Worm (Caenorhabditis elegans): Measurements from ENCODE around the gene gpd-1.

gpd-1 gene

ce11 chrII:10360487-10360886, 33.4 kb upstream of the gpd-1 start, which contains the start of gene C07E3.4:
Gene C07E3.4, plus strand, starts transcription at chrII:10360787.
- TF ChIP-seq unc-39 (tag; optimal IDR thresholded peaks at IDR 0.05) (no peak), F13H6.1 (tag; optimal IDR thresholded peaks at IDR 0.05) (no peak), mbf-1 (tag; optimal IDR thresholded peaks at IDR 0.05) (no peak), fos-1 (tag; optimal IDR thresholded peaks at IDR 0.05) (no peak), skn-1 (tag; optimal IDR thresholded peaks at IDR 0.05) (no peak), ztf-11 (tag; optimal IDR thresholded peaks at IDR 0.05) (no peak), ceh-16 (tag; optimal IDR thresholded peaks at IDR 0.05) (no peak), nhr-23 (tag; optimal IDR thresholded peaks at IDR 0.05) (no peak), unc-62 (GFP tag; optimal IDR thresholded peaks at IDR 0.05) (no peak), C34F6.9 (tag; optimal IDR thresholded peaks at IDR 0.05) (no peak), aly-2 (tag; optimal IDR thresholded peaks at IDR 0.05) (no peak), lsy-2 (tag; optimal IDR thresholded peaks at IDR 0.05) (no peak), lin-11 (tag; optimal IDR thresholded peaks at IDR 0.05) (no peak), sma-3 (GFP tag; optimal IDR thresholded peaks at IDR 0.05) (no peak), ztf-4 (tag; optimal IDR thresholded peaks at IDR 0.05) (no peak), crh-2 (tag; optimal IDR thresholded peaks at IDR 0.05) (no peak), ztf-1 (GFP tag; conservative IDR thresholded peaks at IDR 0.05) (no peak), nhr-237 (tag; optimal IDR thresholded peaks at IDR 0.05) (no peak), nhr-10 (tag; optimal IDR thresholded peaks at IDR 0.05) (no peak), lin-39 (tag; optimal IDR thresholded peaks at IDR 0.05) (no peak)

ce11 chrII:10367202-10367601, 26.7 kb upstream of the gpd-1 start, which contains the start of gene ceh-57:
Gene ceh-57, minus strand, starts transcription at chrII:10367296.
- no peak for TF ChIP-seq sma-3 (GFP tag; optimal IDR thresholded peaks at IDR 0.05)
- no peak for TF ChIP-seq mbf-1 (tag; optimal IDR thresholded peaks at IDR 0.05)
- no peak for TF ChIP-seq unc-62 (GFP tag; optimal IDR thresholded peaks at IDR 0.05)
- no peak for TF ChIP-seq dmd-4 (tag; optimal IDR thresholded peaks at IDR 0.05)

ce11 chrII:10369547-10370028, 24.3 kb upstream of the gpd-1 start, which contains the start of gene ceh-58:
Gene ceh-58, minus strand, starts transcription at chrII:10369597.
- TF ChIP-seq ceh-16 (tag; optimal IDR thresholded peaks at IDR 0.05) (no peak), lsy-2 (tag; optimal IDR thresholded peaks at IDR 0.05) (peak in 1 of 2 experiments; percentile 0)

ce11 chrII:10370826-10371225, 23.1 kb upstream of the gpd-1 start:
- TF ChIP-seq mbf-1 (tag; optimal IDR thresholded peaks at IDR 0.05) (no peak), ztf-4 (tag; optimal IDR thresholded peaks at IDR 0.05) (no peak), lin-13 (GFP tag; optimal IDR thresholded peaks at IDR 0.05) (no peak), ama-1 (optimal IDR thresholded peaks at IDR 0.05) (no peak), egl-27 (tag; optimal IDR thresholded peaks at IDR 0.05) (no peak), R02D3.7 (tag; optimal IDR thresholded peaks at IDR 0.05) (no peak), lin-11 (tag; optimal IDR thresholded peaks at IDR 0.05) (no peak), lsy-2 (tag; optimal IDR thresholded peaks at IDR 0.05) (peak in 1 of 2 experiments; percentile 31), aly-2 (tag; optimal IDR thresholded peaks at IDR 0.05) (no peak), ceh-82 (tag; optimal IDR thresholded peaks at IDR 0.05) (no peak), skn-1 (tag; optimal IDR thresholded peaks at IDR 0.05) (no peak), nhr-12 (tag; optimal IDR thresholded peaks at IDR 0.05) (no peak), nhr-25 (tag; optimal IDR thresholded peaks at IDR 0.05) (no peak), elt-3 (tag; optimal IDR thresholded peaks at IDR 0.05) (no peak), F13H6.1 (tag; optimal IDR thresholded peaks at IDR 0.05) (no peak), C34F6.9 (tag; optimal IDR thresholded peaks at IDR 0.05) (peak; percentile 41), sma-9 (GFP tag; optimal IDR thresholded peaks at IDR 0.05) (no peak), sma-9 (tag; optimal IDR thresholded peaks at IDR 0.05) (no peak), unc-55 (GFP tag; optimal IDR thresholded peaks at IDR 0.05) (peak; percentile 43), nhr-77 (tag; optimal IDR thresholded peaks at IDR 0.05) (no peak), lin-39 (tag; optimal IDR thresholded peaks at IDR 0.05) (no peak), nhr-129 (tag; optimal IDR thresholded peaks at IDR 0.05) (peak; percentile 18), nhr-23 (tag; optimal IDR thresholded peaks at IDR 0.05) (no peak), sem-4 (tag; optimal IDR thresholded peaks at IDR 0.05) (peak; percentile 11), elt-1 (tag; optimal IDR thresholded peaks at IDR 0.05) (no peak), ztf-11 (tag; optimal IDR thresholded peaks at IDR 0.05) (no peak)

ce11 chrII:10373016-10373415, 20.9 kb upstream of the gpd-1 start:
- peak; percentile 11 for TF ChIP-seq skn-1 (tag; optimal IDR thresholded peaks at IDR 0.05)
- no peak for TF ChIP-seq nhr-77 (tag; optimal IDR thresholded peaks at IDR 0.05)
- no peak for TF ChIP-seq elt-1 (tag; optimal IDR thresholded peaks at IDR 0.05)
- TF ChIP-seq snpc-4 (tag; optimal IDR thresholded peaks at IDR 0.05): no peak
- no peak for TF ChIP-seq gmeb-1 (tag; optimal IDR thresholded peaks at IDR 0.05)
- no peak for TF ChIP-seq alr-1 (tag; optimal IDR thresholded peaks at IDR 0.05)
- TF ChIP-seq sma-3 (GFP tag; optimal IDR thresholded peaks at IDR 0.05): no peak
- TF ChIP-seq C34F6.9 (tag; optimal IDR thresholded peaks at IDR 0.05): no peak
- no peak for TF ChIP-seq ztf-11 (tag; optimal IDR thresholded peaks at IDR 0.05)
- no peak for TF ChIP-seq nhr-237 (tag; optimal IDR thresholded peaks at IDR 0.05)
- TF ChIP-seq fos-1 (tag; optimal IDR thresholded peaks at IDR 0.05): peak; percentile 14
- no peak for TF ChIP-seq sma-9 (GFP tag; optimal IDR thresholded peaks at IDR 0.05)
- no peak for TF ChIP-seq sma-9 (tag; optimal IDR thresholded peaks at IDR 0.05)

Data from whole organism, L2 larva.